Worm (Caenorhabditis elegans) whole organism, L1 larva: ENCODE data around the gene cpr-1.

Experiments
- Y116A8C.19 ChIP-seq: sonication (generic microtip); optimal IDR thresholded peaks from 2 replicates; lab custom pipeline; 2016; ENCODE audit warnings: missing compliant biosample characterization, missing genetic modification characterization, borderline replicate concordance
- aha-1 ChIP-seq: fragments of 150-350 bp; optimal IDR thresholded peaks from 2 replicates; lab custom pipeline; 2014; ENCODE audit warnings: missing biosample characterization, missing genetic modification characterization
- alr-1 ChIP-seq: fragments of 200-800 bp; sonication (Bioruptor generic); optimal IDR thresholded peaks from 2 replicates; lab custom pipeline; 2018; ENCODE audit warnings: borderline replicate concordance, mild to moderate bottlenecking, missing genetic modification characterization, missing compliant biosample characterization
- ama-1 ChIP-seq: fragments of 150-350 bp; optimal IDR thresholded peaks from 2 replicates; lab custom pipeline; 2014
- blmp-1 ChIP-seq: fragments of 150-350 bp; optimal IDR thresholded peaks from 2 replicates; lab custom pipeline; 2014; ENCODE audit warnings: missing biosample characterization, missing genetic modification characterization
- ceh-88 ChIP-seq: fragments of 200-800 bp; sonication (Bioruptor generic); IDR thresholded peaks from 2 replicates; pipeline ENCODE4 v1.3.6; 2022; ENCODE audit warnings: missing genetic modification characterization, missing compliant biosample characterization
- ceh-90 ChIP-seq: sonication (generic microtip); optimal IDR thresholded peaks from 2 replicates; lab custom pipeline; 2016; ENCODE audit warnings: missing genetic modification characterization, missing compliant biosample characterization
- efl-1 ChIP-seq, 4 experiments: fragments of 150-350 bp; optimal IDR thresholded peaks in 3 of 4; peaks in 1 of 4; 1 replicate in 1 of 4; 2 replicates in 3 of 4; lab custom pipeline; 2014; ENCODE audit warnings: missing biosample characterization in 2 of 4, missing genetic modification characterization in 2 of 4, missing genetic modification reagents in 2 of 4
- egl-13 ChIP-seq: sonication (generic microtip); optimal IDR thresholded peaks from 2 replicates; lab custom pipeline; 2016; ENCODE audit warnings: missing genotype, missing genetic modification reagents, missing genetic modification characterization, missing compliant biosample characterization
- egl-27 ChIP-seq, 2 experiments: fragments of 150-350 bp in 1 of 2; sonication (generic microtip); optimal IDR thresholded peaks; 3 replicates each; lab custom pipeline; 2017 to 2018; ENCODE audit warnings: missing biosample characterization in 2 of 2, missing genetic modification characterization in 2 of 2, missing genetic modification reagents in 2 of 2
- elt-2 ChIP-seq: sonication (generic microtip); optimal IDR thresholded peaks from 2 replicates; lab custom pipeline; 2016; ENCODE audit warnings: missing genetic modification characterization, mild to moderate bottlenecking, inconsistent platforms, missing compliant biosample characterization, missing genetic modification reagents
- elt-3 ChIP-seq, 6 experiments: fragments of 150-350 bp in 1 of 6; sonication (generic microtip); optimal IDR thresholded peaks; 2 replicates each; lab custom pipeline; 2017 to 2018; ENCODE audit warnings: missing biosample characterization in 6 of 6, missing genetic modification characterization in 6 of 6, inconsistent platforms in 1 of 6
- ets-5 ChIP-seq: fragments of 200-800 bp; sonication (Bioruptor generic); IDR thresholded peaks from 2 replicates; pipeline ENCODE4 v1.3.6; 2022; ENCODE audit warnings: missing genetic modification characterization, missing compliant biosample characterization
- fkh-8 ChIP-seq: sonication (generic microtip); optimal IDR thresholded peaks from 2 replicates; lab custom pipeline; 2016; ENCODE audit warnings: mild to moderate bottlenecking, missing genetic modification characterization, missing compliant biosample characterization
- grh-1 ChIP-seq: fragments of 200-800 bp; sonication (Bioruptor generic); IDR thresholded peaks from 2 replicates; pipeline ENCODE4 v1.3.6; 2022; ENCODE audit warnings: missing genetic modification reagents, missing genetic modification characterization, missing compliant biosample characterization
- hlh-4 ChIP-seq: sonication (generic microtip); optimal IDR thresholded peaks from 2 replicates; lab custom pipeline; 2016; ENCODE audit warnings: mild to moderate bottlenecking, missing genetic modification characterization, missing compliant biosample characterization
- irx-1 ChIP-seq: sonication (generic microtip); optimal IDR thresholded peaks from 2 replicates; lab custom pipeline; 2016; ENCODE audit warnings: missing genetic modification characterization, missing compliant biosample characterization
- lin-13 ChIP-seq: fragments of 150-350 bp; optimal IDR thresholded peaks from 2 replicates; lab custom pipeline; 2014; ENCODE audit warnings: missing biosample characterization, missing genetic modification reagents, missing genetic modification characterization
- lin-14 ChIP-seq: fragments of 200-800 bp; sonication (Bioruptor generic); optimal IDR thresholded peaks from 2 replicates; lab custom pipeline; 2018; ENCODE audit warnings: mild to moderate bottlenecking, missing genetic modification characterization, moderate library complexity, missing compliant biosample characterization
- lin-39 ChIP-seq: fragments of 150-350 bp; optimal IDR thresholded peaks from 2 replicates; lab custom pipeline; 2014; ENCODE audit warnings: missing biosample characterization, missing genetic modification reagents, missing genetic modification characterization
- mdl-1 ChIP-seq, 2 experiments: fragments of 150-350 bp; optimal IDR thresholded peaks; 2 replicates each; lab custom pipeline; 2014 to 2017; ENCODE audit warnings: missing biosample characterization in 2 of 2, missing genetic modification characterization in 2 of 2, inconsistent platforms in 1 of 2
- mep-1 ChIP-seq: fragments of 150-350 bp; optimal IDR thresholded peaks from 2 replicates; lab custom pipeline; 2014; ENCODE audit warnings: missing biosample characterization, missing genetic modification characterization
- nhr-11 ChIP-seq: fragments of 150-350 bp; optimal IDR thresholded peaks from 2 replicates; lab custom pipeline; 2014; ENCODE audit warnings: missing biosample characterization, missing genetic modification characterization
- nhr-19 ChIP-seq: fragments of 200-800 bp; sonication (Bioruptor generic); conservative IDR thresholded peaks from 2 replicates; pipeline ENCODE4 v1.3.6; 2022; ENCODE audit warnings: missing genetic modification characterization, missing compliant biosample characterization
- nhr-20 ChIP-seq: sonication (generic microtip); optimal IDR thresholded peaks from 2 replicates; lab custom pipeline; 2016; ENCODE audit warnings: mild to moderate bottlenecking, missing genetic modification characterization, missing compliant biosample characterization
- nhr-47 ChIP-seq: sonication (generic microtip); optimal IDR thresholded peaks from 2 replicates; lab custom pipeline; 2016; ENCODE audit warnings: mild to moderate bottlenecking, missing genetic modification characterization, moderate library complexity, missing compliant biosample characterization
- nhr-77 ChIP-seq: fragments of 150-350 bp; optimal IDR thresholded peaks from 2 replicates; lab custom pipeline; 2014; ENCODE audit warnings: missing biosample characterization, missing genetic modification characterization
- nhr-85 ChIP-seq: sonication (generic microtip); peaks from one replicate; lab custom pipeline; 2016; ENCODE audit warnings: missing genetic modification characterization, inconsistent platforms, missing compliant biosample characterization
- nhr-90 ChIP-seq: sonication (generic microtip); optimal IDR thresholded peaks from 2 replicates; lab custom pipeline; 2016; ENCODE audit warnings: mild to moderate bottlenecking, missing genetic modification characterization, missing compliant biosample characterization; ENCODE audit not compliant: poor library complexity
- pag-3 ChIP-seq: sonication (generic microtip); optimal IDR thresholded peaks from 2 replicates; lab custom pipeline; 2017; ENCODE audit warnings: missing genetic modification characterization, mild to moderate bottlenecking, missing compliant biosample characterization, antibody characterized with exemption, borderline replicate concordance; ENCODE audit not compliant: insufficient read depth
- pax-3 ChIP-seq: fragments of 200-800 bp; sonication (Bioruptor generic); optimal IDR thresholded peaks from 2 replicates; lab custom pipeline; 2018; ENCODE audit warnings: mild to moderate bottlenecking, missing genetic modification characterization, moderate library complexity, missing compliant biosample characterization
- rnt-1 ChIP-seq: sonication (generic microtip); optimal IDR thresholded peaks from 2 replicates; lab custom pipeline; 2016; ENCODE audit warnings: mild to moderate bottlenecking, missing genetic modification characterization, moderate library complexity, missing compliant biosample characterization
- snpc-4 ChIP-seq: fragments of 150-350 bp; optimal IDR thresholded peaks from 2 replicates; lab custom pipeline; 2014; ENCODE audit warnings: missing biosample characterization, missing genetic modification characterization
- snu-23 ChIP-seq: sonication (generic microtip); optimal IDR thresholded peaks from 2 replicates; lab custom pipeline; 2016; ENCODE audit warnings: missing genetic modification characterization, missing compliant biosample characterization
- sox-4 ChIP-seq: sonication (generic microtip); optimal IDR thresholded peaks from 2 replicates; lab custom pipeline; 2016; ENCODE audit warnings: missing genetic modification characterization, missing compliant biosample characterization
- sup-37 ChIP-seq: fragments of 200-800 bp; sonication (Bioruptor generic); optimal IDR thresholded peaks from 2 replicates; lab custom pipeline; 2018; ENCODE audit warnings: mild to moderate bottlenecking, missing genetic modification characterization, missing compliant biosample characterization
- tlp-1 ChIP-seq: fragments of 150-350 bp; optimal IDR thresholded peaks from 2 replicates; lab custom pipeline; 2014; ENCODE audit warnings: missing biosample characterization, missing genetic modification characterization
- unc-130 ChIP-seq: fragments of 150-350 bp; optimal IDR thresholded peaks from 2 replicates; lab custom pipeline; 2017; ENCODE audit warnings: missing biosample characterization, missing genetic modification characterization, inconsistent platforms
- unc-86 ChIP-seq: sonication (generic microtip); optimal IDR thresholded peaks from 2 replicates; lab custom pipeline; 2016; ENCODE audit warnings: missing genetic modification characterization, missing compliant biosample characterization
- unc-98 ChIP-seq: fragments of 200-800 bp; sonication (Bioruptor generic); IDR thresholded peaks from 2 replicates; pipeline ENCODE4 v1.3.6; 2022; ENCODE audit warnings: missing genetic modification characterization, missing compliant biosample characterization
- zag-1 ChIP-seq: fragments of 150-350 bp; optimal IDR thresholded peaks from 2 replicates; lab custom pipeline; 2014; ENCODE audit warnings: missing biosample characterization, missing genetic modification characterization
- zip-4 ChIP-seq: fragments of 200-800 bp; sonication (Bioruptor generic); optimal IDR thresholded peaks from 2 replicates; lab custom pipeline; 2018; ENCODE audit warnings: mild to moderate bottlenecking, missing genetic modification characterization, moderate library complexity, missing compliant biosample characterization
- ztf-11 ChIP-seq, 2 experiments: sonication (generic microtip); optimal IDR thresholded peaks; 2 replicates each; lab custom pipeline; 2016 to 2017; ENCODE audit warnings: missing genetic modification characterization in 2 of 2, missing biosample characterization in 1 of 2, missing compliant biosample characterization in 1 of 2
- ztf-4 ChIP-seq: fragments of 150-350 bp; optimal IDR thresholded peaks from 2 replicates; lab custom pipeline; 2014; ENCODE audit warnings: missing biosample characterization, missing genetic modification characterization

cpr-1 gene

DNA sequence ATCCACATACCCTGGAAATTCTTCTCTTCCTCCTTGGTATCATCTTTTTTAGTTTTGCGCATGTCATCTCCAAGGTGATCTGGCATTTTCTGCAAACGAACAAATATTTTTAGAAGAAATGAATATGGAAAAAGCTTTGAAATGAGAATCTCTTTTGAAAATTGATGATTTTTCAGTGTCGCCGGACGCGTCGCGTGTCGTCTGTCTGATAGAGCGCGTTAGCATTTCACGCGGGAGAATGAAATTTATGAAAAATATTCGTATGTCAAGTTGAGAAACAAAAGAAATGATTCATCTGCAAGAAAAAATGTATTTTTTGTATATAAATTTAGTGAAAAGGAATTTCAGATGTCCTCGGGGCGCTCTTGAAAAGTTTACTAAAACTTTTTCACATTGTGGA lies 7.0 kb downstream of the cpr-1 start, which contains the start of gene rpt-1 (continued):
- TF ChIP-seq nhr-19 (GFP tag; lab: Robert Waterston, UW) (peak; percentile 49), unc-86 (tag; lab: Kevin White, UChicago) (peak; percentile 24), nhr-90 (peak; percentile 6), zip-4 (GFP tag; lab: Kevin White, UChicago) (no peak), sup-37 (no peak), unc-130 (tag; lab: Kevin White, UChicago) (peak; percentile 79), mdl-1 (tag; optimal IDR thresholded peaks at IDR 0.05; lab: Kevin White, UChicago) (peak in 1 of 2 experiments; percentile 68), lin-39 (tag; lab: Kevin White, UChicago) (no peak), lin-13 (GFP tag; lab: Kevin White, UChicago) (peak; percentile 42), blmp-1 (tag; lab: Kevin White, UChicago) (peak; percentile 84), lin-14 (GFP tag; lab: Kevin White, UChicago) (peak; percentile 65), zag-1 (tag; lab: Kevin White, UChicago) (no peak), nhr-77 (tag; lab: Kevin White, UChicago) (peak; percentile 34), fkh-8 (tag; lab: Kevin White, UChicago) (peak; percentile 44), ztf-4 (tag; lab: Kevin White, UChicago) (no peak), sox-4 (tag; lab: Kevin White, UChicago) (no peak), egl-27 (tag; optimal IDR thresholded peaks at IDR 0.05; lab: Kevin White, UChicago) (no peak), hlh-4 (no peak), pax-3 (tag; lab: Kevin White, UChicago) (no peak), rnt-1 (tag; lab: Kevin White, UChicago) (peak; percentile 56), unc-98 (GFP tag; lab: Robert Waterston, UW) (no peak), aha-1 (tag; lab: Kevin White, UChicago) (no peak), elt-2 (tag; lab: Kevin White, UChicago) (no peak), alr-1 (tag; lab: Kevin White, UChicago) (no peak), nhr-85 (peak; percentile 59), nhr-47 (tag; lab: Kevin White, UChicago) (peak; percentile 65), ztf-11 (tag; optimal IDR thresholded peaks at IDR 0.05; lab: Kevin White, UChicago) (no peak), grh-1 (GFP tag; lab: Robert Waterston, UW) (no peak), egl-13 (tag; lab: Kevin White, UChicago) (no peak), ceh-90 (tag; lab: Kevin White, UChicago) (no peak), snu-23 (GFP tag; lab: Kevin White, UChicago) (peak; percentile 68), snpc-4 (tag; lab: Kevin White, UChicago) (peak; percentile 94), elt-3 (tag; optimal IDR thresholded peaks at IDR 0.05; lab: Kevin White, UChicago) (peak in 1 of 6 experiments; percentile 60), nhr-11 (no peak), Y116A8C.19 (tag; lab: Kevin White, UChicago) (no peak), pag-3 (no peak), mep-1 (tag; lab: Kevin White, UChicago) (peak; percentile 74), irx-1 (tag; lab: Kevin White, UChicago) (no peak), nhr-20 (tag; lab: Kevin White, UChicago) (peak; percentile 69), ama-1 (lab: Kevin White, UChicago) (no peak), ceh-88 (no peak), efl-1 (optimal IDR thresholded peaks at IDR 0.05; lab: Kevin White, UChicago) (peak; percentile 92 to 98), efl-1 (GFP tag; optimal IDR thresholded peaks at IDR 0.05 in 1 of 2; lab: Kevin White, UChicago) (peak; percentile 91 to 99), ets-5 (GFP tag; lab: Robert Waterston, UW) (no peak), tlp-1 (tag; lab: Kevin White, UChicago) (no peak)
- TF ChIP-seq, all 84 proteins: peak for 36
